Worm (Caenorhabditis elegans) whole organism, L3 larva: ENCODE measurements around the gene nmur-2.

Experiments used
- ceh-16 ChIP-seq: sonication (generic microtip); optimal IDR thresholded peaks from 2 replicates; lab custom pipeline; 2017; ENCODE audit warnings: missing biosample characterization, missing genetic modification characterization
- elt-1 ChIP-seq: fragments of 150-350 bp; optimal IDR thresholded peaks from 2 replicates; lab custom pipeline; 2014; ENCODE audit warnings: missing biosample characterization, missing genetic modification characterization
- mdl-1 ChIP-seq: fragments of 150-350 bp; optimal IDR thresholded peaks from 2 replicates; lab custom pipeline; 2014; ENCODE audit warnings: missing biosample characterization, missing genetic modification characterization
- nhr-76 ChIP-seq: fragments of 150-350 bp; sonication (generic microtip); optimal IDR thresholded peaks from 5 replicates; lab custom pipeline; 2014; ENCODE audit warnings: missing biosample characterization, missing genetic modification characterization
- sea-2 ChIP-seq: fragments of 150-350 bp; sonication (generic microtip); optimal IDR thresholded peaks from 4 replicates; lab custom pipeline; 2014; ENCODE audit warnings: missing biosample characterization, missing genetic modification reagents, missing genetic modification characterization
- skn-1 ChIP-seq: fragments of 150-350 bp; optimal IDR thresholded peaks from 2 replicates; lab custom pipeline; 2014; ENCODE audit warnings: missing biosample characterization, missing genetic modification characterization

DNA sequence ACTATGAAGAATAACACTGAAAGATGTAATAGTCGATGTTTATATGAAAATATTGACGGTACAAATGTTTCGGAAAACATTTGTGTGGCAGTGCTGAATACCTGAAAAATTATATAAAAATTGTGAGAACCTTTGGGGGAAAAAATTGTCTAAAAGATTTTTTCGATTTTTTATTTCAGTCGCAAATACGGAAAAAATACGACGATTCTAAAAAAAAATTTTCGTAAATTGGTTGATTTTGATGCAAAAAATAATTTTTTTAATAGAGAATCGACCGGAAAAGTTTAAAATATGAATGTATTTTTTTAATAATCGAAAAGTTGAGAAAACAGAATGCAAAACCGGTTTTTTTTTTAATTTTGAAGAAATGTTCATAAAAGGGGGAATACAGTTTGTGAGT is 29.6 kb downstream of the nmur-2 start, which contains the start of gene C50D2.7:
- TF ChIP-seq elt-1 (tag; lab: Kevin White, UChicago) = no peak
- no peak for TF ChIP-seq mdl-1 (tag; lab: Kevin White, UChicago)
- TF ChIP-seq nhr-76 = no peak
- TF ChIP-seq ceh-16 (tag; lab: Kevin White, UChicago) = no peak
- TF ChIP-seq sea-2 (GFP tag; lab: Kevin White, UChicago) = no peak
- TF ChIP-seq skn-1 (tag; lab: Kevin White, UChicago) = no peak
